Fruit fly (Drosophila melanogaster) whole organism, adult: Measurements from ENCODE around the gene CG9483.

ENCODE experiments used
- CG11617 ChIP-seq: fragments of 200-800 bp; sonication (Bioruptor generic); optimal IDR thresholded peaks from 2 replicates; lab custom pipeline; 2017; ENCODE audit warnings: mild to moderate bottlenecking, missing biosample characterization, missing genetic modification reagents, missing genetic modification characterization
- CG12768 ChIP-seq: fragments of 200-800 bp; sonication (Bioruptor generic); optimal IDR thresholded peaks from 2 replicates; lab custom pipeline; 2017; ENCODE audit warnings: missing biosample characterization, missing genetic modification characterization, mild to moderate bottlenecking, moderate library complexity, missing genetic modification reagents
- CG14711 ChIP-seq: fragments of 200-800 bp; sonication (Bioruptor generic); optimal IDR thresholded peaks from 2 replicates; lab custom pipeline; 2018; ENCODE audit warnings: missing biosample characterization, mild to moderate bottlenecking, missing genetic modification characterization, moderate library complexity
- CG1620 ChIP-seq: fragments of 200-800 bp; sonication (Bioruptor generic); optimal IDR thresholded peaks from 2 replicates; lab custom pipeline; 2016; ENCODE audit warnings: missing biosample characterization, missing genetic modification characterization
- CG33017 ChIP-seq: fragments of 200-800 bp; sonication (Bioruptor generic); optimal IDR thresholded peaks from 2 replicates; lab custom pipeline; 2018; ENCODE audit warnings: missing biosample characterization, mild to moderate bottlenecking, missing genetic modification characterization, moderate library complexity
- CG5204 ChIP-seq: fragments of 200-800 bp; sonication (Bioruptor generic); optimal IDR thresholded peaks from 2 replicates; lab custom pipeline; 2016; ENCODE audit warnings: missing biosample characterization, missing genetic modification characterization
- CG7045 ChIP-seq: fragments of 200-800 bp; sonication (Bioruptor generic); optimal IDR thresholded peaks from 2 replicates; lab custom pipeline; 2017; ENCODE audit warnings: missing biosample characterization, mild to moderate bottlenecking, missing genetic modification characterization
- CG7101 ChIP-seq: fragments of 200-800 bp; sonication (Bioruptor generic); optimal IDR thresholded peaks from 2 replicates; lab custom pipeline; 2018; ENCODE audit warnings: missing biosample characterization, mild to moderate bottlenecking, missing genetic modification characterization, moderate library complexity
- Clk ChIP-seq: fragments of 200-800 bp; sonication (Bioruptor generic); optimal IDR thresholded peaks from 2 replicates; lab custom pipeline; 2017; ENCODE audit warnings: missing biosample characterization, missing genetic modification characterization
- Crg-1 ChIP-seq: fragments of 200-800 bp; sonication (Bioruptor generic); optimal IDR thresholded peaks from 2 replicates; lab custom pipeline; 2016; ENCODE audit warnings: missing biosample characterization, missing genetic modification characterization
- Hr96 ChIP-seq: fragments of 200-800 bp; sonication (Bioruptor generic); optimal IDR thresholded peaks from 2 replicates; lab custom pipeline; 2016; ENCODE audit warnings: missing biosample characterization, missing genetic modification characterization
- Mnt ChIP-seq: fragments of 200-800 bp; sonication (Bioruptor generic); optimal IDR thresholded peaks from 2 replicates; lab custom pipeline; 2016; ENCODE audit warnings: missing biosample characterization, mild to moderate bottlenecking, missing genetic modification characterization
- bab1 ChIP-seq: fragments of 200-800 bp; sonication (Bioruptor generic); optimal IDR thresholded peaks from 3 replicates; lab custom pipeline; 2019; ENCODE audit warnings: missing biosample characterization, mild to moderate bottlenecking, missing genetic modification characterization, moderate library complexity
- cic ChIP-seq: fragments of 200-800 bp; sonication (Bioruptor generic); optimal IDR thresholded peaks from 2 replicates; lab custom pipeline; 2017; ENCODE audit warnings: missing biosample characterization, mild to moderate bottlenecking, missing genetic modification characterization, moderate library complexity
- cnc ChIP-seq, 2 experiments: fragments of >200 bp; optimal IDR thresholded peaks; 2 replicates each; lab custom pipeline; 2017
- kay ChIP-seq: fragments of 200-800 bp; sonication (Bioruptor generic); peaks from one replicate; lab custom pipeline; 2016; ENCODE audit warnings: missing biosample characterization, missing genetic modification characterization, borderline replicate concordance
- ovo ChIP-seq: fragments of 200-800 bp; sonication (Bioruptor generic); optimal IDR thresholded peaks from 2 replicates; lab custom pipeline; 2016; ENCODE audit warnings: missing biosample characterization, missing genetic modification characterization
- pad ChIP-seq: fragments of 200-800 bp; sonication (Bioruptor generic); optimal IDR thresholded peaks from 3 replicates; lab custom pipeline; 2017; ENCODE audit warnings: missing biosample characterization, missing genetic modification characterization, mild to moderate bottlenecking, moderate library complexity, missing genetic modification reagents
- tj ChIP-seq: fragments of 200-800 bp; sonication (Bioruptor generic); optimal IDR thresholded peaks from 3 replicates; lab custom pipeline; 2017; ENCODE audit warnings: missing biosample characterization, mild to moderate bottlenecking, missing genetic modification characterization, moderate library complexity
- toe ChIP-seq: fragments of 200-800 bp; sonication (Bioruptor generic); optimal IDR thresholded peaks from 2 replicates; lab custom pipeline; 2016; ENCODE audit warnings: missing biosample characterization, missing genetic modification characterization

The CG9483 gene

dm6 chr2L:8888720-8889119, 22.2 kb downstream of the CG9483 start:
- TF ChIP-seq CG33017 (tag; lab: Kevin White, UChicago): no peak
- TF ChIP-seq toe (GFP tag; lab: Kevin White, UChicago): peak; percentile 4
- no peak for TF ChIP-seq tj (GFP tag; lab: Kevin White, UChicago)
- TF ChIP-seq pad (GFP tag; lab: Kevin White, UChicago): no peak
- no peak for TF ChIP-seq Clk (GFP tag; lab: Kevin White, UChicago)
- TF ChIP-seq CG7101 (tag; lab: Kevin White, UChicago): no peak
- no peak for TF ChIP-seq CG11617 (GFP tag; lab: Kevin White, UChicago)
- TF ChIP-seq bab1 (GFP tag; lab: Kevin White, UChicago): peak; percentile 7

- no peak for TF ChIP-seq CG11617 (GFP tag; lab: Kevin White, UChicago)
- TF ChIP-seq Clk (GFP tag; lab: Kevin White, UChicago): no peak
- no peak for TF ChIP-seq cic
- no peak for TF ChIP-seq CG12768
- no peak for TF ChIP-seq bab1 (GFP tag; lab: Kevin White, UChicago)
- no peak for TF ChIP-seq Crg-1 (GFP tag; lab: Kevin White, UChicago)
- no peak for TF ChIP-seq CG7045
- TF ChIP-seq CG7101 (tag; lab: Kevin White, UChicago): no peak
- no peak for TF ChIP-seq CG14711
- TF ChIP-seq CG5204: no peak
- TF ChIP-seq ovo: no peak
- no peak for TF ChIP-seq cnc (optimal IDR thresholded peaks at IDR 0.05; lab: Kevin White, UChicago)
- TF ChIP-seq Hr96 (GFP tag; lab: Kevin White, UChicago): no peak
- TF ChIP-seq toe (GFP tag; lab: Kevin White, UChicago): no peak
Observed at dm6 chr2L:8891140-8891539, 24.6 kb downstream of the CG9483 start, which contains the start of gene CG42713. Gene CG42713 (plus strand): TSS chr2L:8891440.

- no peak for TF ChIP-seq toe (GFP tag; lab: Kevin White, UChicago)
- no peak for TF ChIP-seq CG12768
- TF ChIP-seq CG14711: no peak
- TF ChIP-seq CG1620 (GFP tag; lab: Kevin White, UChicago): no peak
- no peak for TF ChIP-seq Clk (GFP tag; lab: Kevin White, UChicago)
- TF ChIP-seq cnc (optimal IDR thresholded peaks at IDR 0.05; lab: Kevin White, UChicago): no peak
- TF ChIP-seq CG7101 (tag; lab: Kevin White, UChicago): no peak
- no peak for TF ChIP-seq ovo
- no peak for TF ChIP-seq CG33017 (tag; lab: Kevin White, UChicago)
- TF ChIP-seq bab1 (GFP tag; lab: Kevin White, UChicago): no peak
Observed at dm6 chr2L:8894224-8894623, 27.7 kb downstream of the CG9483 start.

- no peak for TF ChIP-seq bab1 (GFP tag; lab: Kevin White, UChicago)
- TF ChIP-seq Hr96 (GFP tag; lab: Kevin White, UChicago): no peak
- peak; percentile 10 for TF ChIP-seq CG33017 (tag; lab: Kevin White, UChicago)
- no peak for TF ChIP-seq Mnt (GFP tag; lab: Kevin White, UChicago)
- TF ChIP-seq CG7045: no peak
- no peak for TF ChIP-seq tj (GFP tag; lab: Kevin White, UChicago)
- no peak for TF ChIP-seq CG12768
- no peak for TF ChIP-seq ovo
- peak; percentile 45 for TF ChIP-seq CG5204
- TF ChIP-seq CG14711: peak; percentile 46
Observed at dm6 chr2L:8897954-8898713, 31.6 kb downstream of the CG9483 start.

dm6 chr2L:8898714-8899652, 32.4 kb downstream of the CG9483 start, which contains the start of gene CG34398:
Gene CG34398 (plus strand): TSS chr2L:8898786.
- TF ChIP-seq pad (GFP tag; lab: Kevin White, UChicago): no peak
- no peak for TF ChIP-seq bab1 (GFP tag; lab: Kevin White, UChicago)
- no peak for TF ChIP-seq Clk (GFP tag; lab: Kevin White, UChicago)
- TF ChIP-seq CG1620 (GFP tag; lab: Kevin White, UChicago): no peak
- TF ChIP-seq Mnt (GFP tag; lab: Kevin White, UChicago): no peak
- TF ChIP-seq CG12768: no peak
- TF ChIP-seq Crg-1 (GFP tag; lab: Kevin White, UChicago): no peak
- TF ChIP-seq CG14711: no peak
- TF ChIP-seq cic: no peak
- no peak for TF ChIP-seq CG5204
- TF ChIP-seq CG33017 (tag; lab: Kevin White, UChicago): no peak
- TF ChIP-seq Hr96 (GFP tag; lab: Kevin White, UChicago): no peak
- TF ChIP-seq CG7101 (tag; lab: Kevin White, UChicago): no peak
- TF ChIP-seq CG7045: no peak

dm6 chr2L:8901882-8902281, 35.3 kb downstream of the CG9483 start:
- no peak for TF ChIP-seq CG5204
- TF ChIP-seq Hr96 (GFP tag; lab: Kevin White, UChicago): no peak
- TF ChIP-seq CG1620 (GFP tag; lab: Kevin White, UChicago): no peak
- no peak for TF ChIP-seq cic
- TF ChIP-seq cnc (optimal IDR thresholded peaks at IDR 0.05; lab: Kevin White, UChicago): no peak
- no peak for TF ChIP-seq kay (GFP tag; lab: Kevin White, UChicago)
- no peak for TF ChIP-seq CG14711
- no peak for TF ChIP-seq toe (GFP tag; lab: Kevin White, UChicago)
- no peak for TF ChIP-seq bab1 (GFP tag; lab: Kevin White, UChicago)
- TF ChIP-seq CG7101 (tag; lab: Kevin White, UChicago): no peak
- TF ChIP-seq pad (GFP tag; lab: Kevin White, UChicago): no peak
- no peak for TF ChIP-seq CG11617 (GFP tag; lab: Kevin White, UChicago)
- TF ChIP-seq Clk (GFP tag; lab: Kevin White, UChicago): no peak
- TF ChIP-seq tj (GFP tag; lab: Kevin White, UChicago): no peak
